Fruit fly (Drosophila melanogaster) whole organism, wandering third instar larva: ENCODE results near the gene dlt.

Experiments used
- Abd-B ChIP-seq: fragments of >200 bp; optimal IDR thresholded peaks from 2 replicates; lab custom pipeline; 2017; ENCODE audit warnings: missing biosample characterization, missing genetic modification characterization
- CG32264 ChIP-seq: fragments of 200-800 bp; sonication (Bioruptor generic); optimal IDR thresholded peaks from 2 replicates; lab custom pipeline; 2016; ENCODE audit warnings: missing biosample characterization, missing genetic modification characterization
- CG9705 ChIP-seq: fragments of 200-800 bp; sonication (Bioruptor generic); optimal IDR thresholded peaks from 2 replicates; lab custom pipeline; 2018; ENCODE audit warnings: missing biosample characterization, mild to moderate bottlenecking, missing genetic modification characterization
- CrebA ChIP-seq: fragments of 200-800 bp; sonication (Bioruptor generic); optimal IDR thresholded peaks from 2 replicates; lab custom pipeline; 2016; ENCODE audit warnings: missing biosample characterization, mild to moderate bottlenecking, missing genetic modification characterization, borderline replicate concordance
- Dfd ChIP-seq: fragments of >200 bp; optimal IDR thresholded peaks from 2 replicates; lab custom pipeline; 2017; ENCODE audit warnings: missing biosample characterization, missing genetic modification characterization
- Dif ChIP-seq: fragments of 200-275, 200-300 bp; sonication (Bioruptor generic); optimal IDR thresholded peaks from 2 replicates; lab custom pipeline; 2018; ENCODE audit warnings: missing biosample characterization, missing genetic modification characterization; ENCODE audit not compliant: partially characterized antibody
- GATAd ChIP-seq: sonication (Bioruptor generic); optimal IDR thresholded peaks from 2 replicates; lab custom pipeline; 2016; ENCODE audit warnings: missing biosample characterization, missing genetic modification characterization
- HLH106 ChIP-seq: fragments of 200-800 bp; optimal IDR thresholded peaks from 3 replicates; lab custom pipeline; 2019; ENCODE audit warnings: missing biosample characterization, mild to moderate bottlenecking, missing genetic modification characterization, moderate library complexity
- Hnf4 ChIP-seq: fragments of 200-800 bp; sonication (Bioruptor generic); optimal IDR thresholded peaks from 2 replicates; lab custom pipeline; 2016; ENCODE audit warnings: missing biosample characterization, mild to moderate bottlenecking, missing genetic modification characterization
- Hr78 ChIP-seq: fragments of >200 bp; optimal IDR thresholded peaks from 2 replicates; lab custom pipeline; 2017; ENCODE audit warnings: missing biosample characterization, missing genetic modification characterization
- Hr83 ChIP-seq: fragments of 200-300 bp; sonication (Bioruptor generic); optimal IDR thresholded peaks from 2 replicates; lab custom pipeline; 2016; ENCODE audit warnings: missing biosample characterization, mild to moderate bottlenecking, missing genetic modification characterization, moderate library complexity; ENCODE audit not compliant: poor library complexity, severe bottlenecking
- Jra ChIP-seq: sonication (Bioruptor generic); optimal IDR thresholded peaks from 2 replicates; lab custom pipeline; 2016; ENCODE audit warnings: missing biosample characterization, missing genetic modification characterization
- Mio ChIP-seq: sonication (Bioruptor generic); optimal IDR thresholded peaks from 2 replicates; lab custom pipeline; 2016; ENCODE audit warnings: missing biosample characterization, missing genetic modification characterization
- Myc ChIP-seq: fragments of >200 bp; optimal IDR thresholded peaks from 2 replicates; lab custom pipeline; 2017
- N ChIP-seq: fragments of >200 bp; optimal IDR thresholded peaks from 2 replicates; lab custom pipeline; 2018; ENCODE audit warnings: missing biosample characterization, missing external identifiers, missing genetic modification characterization
- OdsH ChIP-seq: fragments of 200-800 bp; sonication (Bioruptor generic); optimal IDR thresholded peaks from 2 replicates; lab custom pipeline; 2016; ENCODE audit warnings: missing biosample characterization, mild to moderate bottlenecking, missing genetic modification characterization
- Rel ChIP-seq, 2 experiments: fragments of 200-800 bp; sonication (Bioruptor generic) in 1 of 2; optimal IDR thresholded peaks; 2 replicates in 1 of 2; 3 replicates in 1 of 2; lab custom pipeline; 2016 to 2019; ENCODE audit warnings: mild to moderate bottlenecking in 2 of 2, missing biosample characterization in 2 of 2, missing genetic modification characterization in 2 of 2, moderate library complexity in 1 of 2
- Sp1 ChIP-seq: fragments of 200-800 bp; sonication (Bioruptor generic); optimal IDR thresholded peaks from 3 replicates; lab custom pipeline; 2019; ENCODE audit warnings: missing biosample characterization, mild to moderate bottlenecking, missing genetic modification characterization, moderate library complexity
- Vsx2 ChIP-seq: fragments of 200-300, 225-300 bp; sonication (Bioruptor generic); optimal IDR thresholded peaks from 2 replicates; lab custom pipeline; 2018; ENCODE audit warnings: missing biosample characterization, missing genetic modification characterization; ENCODE audit not compliant: partially characterized antibody
- br ChIP-seq: fragments of 200-800 bp; sonication (Bioruptor generic); optimal IDR thresholded peaks from 2 replicates; lab custom pipeline; 2016; ENCODE audit warnings: missing biosample characterization, missing genetic modification characterization
- brk ChIP-seq: fragments of 200-800 bp; sonication (Bioruptor generic); optimal IDR thresholded peaks from 2 replicates; lab custom pipeline; 2016; ENCODE audit warnings: missing biosample characterization, mild to moderate bottlenecking, missing genetic modification characterization
- dl ChIP-seq, 2 experiments: fragments of 175-275, 200-275 bp in 1 of 2; fragments of 200-275 bp in 1 of 2; sonication (Bioruptor generic); optimal IDR thresholded peaks; lab custom pipeline; 2018; ENCODE audit warnings: mild to moderate bottlenecking in 2 of 2, missing biosample characterization in 2 of 2, missing genetic modification characterization in 2 of 2, moderate library complexity in 2 of 2; ENCODE audit not compliant: partially characterized antibody in 2 of 2, insufficient read depth in 1 of 2
- dmrt93B ChIP-seq: fragments of 200-800 bp; sonication (Bioruptor generic); optimal IDR thresholded peaks from 2 replicates; lab custom pipeline; 2018; ENCODE audit warnings: missing biosample characterization, mild to moderate bottlenecking, missing genetic modification characterization
- dsf ChIP-seq: sonication (Bioruptor generic); optimal IDR thresholded peaks from 2 replicates; lab custom pipeline; 2016; ENCODE audit warnings: missing biosample characterization, missing genetic modification characterization, borderline replicate concordance
- ey ChIP-seq: fragments of 200-800 bp; sonication (Bioruptor generic); optimal IDR thresholded peaks from 2 replicates; lab custom pipeline; 2016; ENCODE audit warnings: missing biosample characterization, missing genetic modification characterization
- foxo ChIP-seq, 2 experiments: fragments of 200-800 bp; sonication (Bioruptor generic); optimal IDR thresholded peaks; 2 replicates in 1 of 2; 3 replicates in 1 of 2; lab custom pipeline; 2016 to 2017; ENCODE audit warnings: missing biosample characterization in 2 of 2, missing genetic modification characterization in 2 of 2
- fru ChIP-seq: fragments of 200-800 bp; sonication (Bioruptor generic); optimal IDR thresholded peaks from 3 replicates; lab custom pipeline; 2016; ENCODE audit warnings: missing biosample characterization, mild to moderate bottlenecking, missing genetic modification characterization
- h ChIP-seq: fragments of 200-800 bp; sonication (Bioruptor generic); optimal IDR thresholded peaks from 3 replicates; lab custom pipeline; 2016; ENCODE audit warnings: missing biosample characterization, mild to moderate bottlenecking, missing genetic modification characterization
- jim ChIP-seq: fragments of 175-275, 200-325 bp; sonication (Bioruptor generic); optimal IDR thresholded peaks from 2 replicates; lab custom pipeline; 2016; ENCODE audit warnings: missing biosample characterization, mild to moderate bottlenecking, missing genetic modification characterization
- lola ChIP-seq: fragments of >200 bp; optimal IDR thresholded peaks from 2 replicates; lab custom pipeline; 2017; ENCODE audit warnings: missing biosample characterization, missing genetic modification characterization
- pan ChIP-seq: fragments of >200 bp; optimal IDR thresholded peaks from 2 replicates; lab custom pipeline; 2017
- psq ChIP-seq: fragments of 200-800 bp; sonication (Bioruptor generic); optimal IDR thresholded peaks from 3 replicates; lab custom pipeline; 2017; ENCODE audit warnings: missing biosample characterization, mild to moderate bottlenecking, missing genetic modification characterization, moderate library complexity
- rgr ChIP-seq: fragments of 200-800 bp; sonication (Bioruptor generic); optimal IDR thresholded peaks from 3 replicates; lab custom pipeline; 2016; ENCODE audit warnings: missing biosample characterization, mild to moderate bottlenecking, missing genetic modification characterization
- sage ChIP-seq: fragments of 200-800 bp; sonication (Bioruptor generic); optimal IDR thresholded peaks from 2 replicates; lab custom pipeline; 2016; ENCODE audit warnings: missing biosample characterization, mild to moderate bottlenecking, missing genetic modification characterization
- sv ChIP-seq: fragments of 200-800 bp; sonication (Bioruptor generic); optimal IDR thresholded peaks from 3 replicates; lab custom pipeline; 2016; ENCODE audit warnings: missing biosample characterization, missing genetic modification characterization
- tai ChIP-seq: sonication (Bioruptor generic); optimal IDR thresholded peaks from 2 replicates; lab custom pipeline; 2016; ENCODE audit warnings: missing biosample characterization, missing genetic modification characterization
- usp ChIP-seq: fragments of >200 bp; optimal IDR thresholded peaks from 2 replicates; lab custom pipeline; 2017; ENCODE audit warnings: missing biosample characterization, missing genetic modification characterization
- woc ChIP-seq: sonication (Bioruptor generic); optimal IDR thresholded peaks from 2 replicates; lab custom pipeline; 2016; ENCODE audit warnings: missing biosample characterization, mild to moderate bottlenecking, missing genetic modification characterization

The dlt gene

dm6 chr3L:1754262-1754661 lies 40.9 kb downstream of the dlt start:
- TF ChIP-seq psq (no peak), rgr (no peak), GATAd (GFP tag; lab: Kevin White, UChicago) (no peak), ey (no peak), brk (GFP tag; lab: Kevin White, UChicago) (no peak), sage (GFP tag; lab: Kevin White, UChicago) (no peak), pan (no peak), jim (no peak), Hr78 (GFP tag; lab: Kevin White, UChicago) (no peak), foxo (GFP tag; optimal IDR thresholded peaks at IDR 0.05; lab: Kevin White, UChicago) (no peak), lola (no peak), Hr83 (no peak), HLH106 (tag; lab: Kevin White, UChicago) (no peak)

- no peak for TF ChIP-seq GATAd (GFP tag; lab: Kevin White, UChicago)
- peak; percentile 51 for TF ChIP-seq Vsx2 (GFP tag; lab: Kevin White, UChicago)
- no peak for TF ChIP-seq OdsH (GFP tag; lab: Kevin White, UChicago)
Observed at dm6 chr3L:1748218-1748617, 46.9 kb downstream of the dlt start.

dm6 chr3L:1746338-1747199 lies 48.6 kb downstream of the dlt start, which contains the start of gene CG13921:
Gene CG13921, plus strand, starts transcription at chr3L:1746907.
- TF ChIP-seq Sp1 (peak; percentile 99), Dfd (GFP tag; lab: Kevin White, UChicago) (no peak), jim (peak; percentile 33), fru (GFP tag; lab: Kevin White, UChicago) (peak; percentile 99), dmrt93B (GFP tag; lab: Kevin White, UChicago) (peak; percentile 99), tai (GFP tag; lab: Kevin White, UChicago) (no peak), lola (no peak), Hr78 (GFP tag; lab: Kevin White, UChicago) (no peak), Mio (GFP tag; lab: Kevin White, UChicago) (peak; percentile 88), Abd-B (GFP tag; lab: Kevin White, UChicago) (no peak), usp (no peak), CG9705 (peak; percentile 99), GATAd (GFP tag; lab: Kevin White, UChicago) (peak; percentile 94), OdsH (GFP tag; lab: Kevin White, UChicago) (peak; percentile 99), ey (peak; percentile 99), rgr (peak; percentile 99), psq (peak; percentile 97), Rel (GFP tag; optimal IDR thresholded peaks at IDR 0.05; lab: Kevin White, UChicago) (peak; percentile 97), Rel (tag; optimal IDR thresholded peaks at IDR 0.05; lab: Kevin White, UChicago) (peak; percentile 93), dl (GFP tag; optimal IDR thresholded peaks at IDR 0.05; lab: Kevin White, UChicago; ENCODE audit: insufficient read depth in 1 of 2, partially characterized antibody in 2 of 2) (no peak), Myc (no peak), br (GFP tag; lab: Kevin White, UChicago) (peak; percentile 99), Jra (GFP tag; lab: Kevin White, UChicago) (peak; percentile 98), HLH106 (tag; lab: Kevin White, UChicago) (peak; percentile 100), sv (GFP tag; lab: Kevin White, UChicago) (peak; percentile 99), pan (no peak), woc (GFP tag; lab: Kevin White, UChicago) (peak; percentile 98), Hr83 (peak; percentile 95), Hnf4 (GFP tag; lab: Kevin White, UChicago) (peak; percentile 99), CrebA (GFP tag; lab: Kevin White, UChicago) (no peak), Dif (GFP tag; lab: Kevin White, UChicago) (peak; percentile 4), h (GFP tag; lab: Kevin White, UChicago) (peak; percentile 100), Vsx2 (GFP tag; lab: Kevin White, UChicago) (no peak), sage (GFP tag; lab: Kevin White, UChicago) (peak; percentile 99), dsf (GFP tag; lab: Kevin White, UChicago) (peak; percentile 94), N (GFP tag; lab: Kevin White, UChicago) (no peak), CG32264 (GFP tag; lab: Kevin White, UChicago) (peak; percentile 99), foxo (GFP tag; optimal IDR thresholded peaks at IDR 0.05; lab: Kevin White, UChicago) (peak; percentile 96 to 100), brk (GFP tag; lab: Kevin White, UChicago) (no peak)
